Worm (Caenorhabditis elegans): ENCODE measurements around the gene T25B9.5.

T25B9.5 gene

DNA sequence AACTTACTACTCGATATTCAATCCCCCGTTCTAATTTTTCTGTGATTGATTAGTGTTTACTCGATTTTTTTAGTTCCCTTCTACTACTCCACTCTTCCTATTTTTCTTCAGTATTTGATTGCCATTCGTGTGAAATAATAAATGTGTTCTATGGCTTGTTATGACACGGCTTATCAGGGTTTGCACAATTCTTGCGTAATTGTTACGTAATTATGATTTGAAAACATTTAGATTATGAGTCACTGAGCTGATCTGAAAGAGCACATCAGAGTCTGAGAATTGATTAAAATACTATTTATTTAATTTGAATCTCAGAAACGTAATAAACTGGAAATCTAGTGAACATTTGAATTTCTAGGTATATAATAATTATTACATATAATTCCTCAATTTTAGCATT, 23.0 kb upstream of the T25B9.5 start:
- 0 out of 2 replicates have a peak, but pooled peaks have one; percentile 14 for TF ChIP-seq snpc-1.2 (GFP tag; IDR thresholded peaks at IDR 0.05)
- no peak for TF ChIP-seq F44E2.7 (GFP tag; IDR thresholded peaks at IDR 0.05)
- no peak for TF ChIP-seq ztf-11 (tag; optimal IDR thresholded peaks at IDR 0.05)
- no peak for TF ChIP-seq hlh-30 (tag; optimal IDR thresholded peaks at IDR 0.05; ENCODE audit: insufficient read depth)

- peak; percentile 17 for TF ChIP-seq hlh-30 (tag; optimal IDR thresholded peaks at IDR 0.05; ENCODE audit: insufficient read depth)
- peak; percentile 7 for TF ChIP-seq nhr-28 (tag; optimal IDR thresholded peaks at IDR 0.05)
- peak; percentile 1 for TF ChIP-seq mxl-3 (GFP tag; optimal IDR thresholded peaks at IDR 0.05)
- TF ChIP-seq snpc-4 (tag; optimal IDR thresholded peaks at IDR 0.05) = no peak
- TF ChIP-seq lin-15B (tag; optimal IDR thresholded peaks at IDR 0.05) = no peak
- TF ChIP-seq mes-2 (tag; optimal IDR thresholded peaks at IDR 0.05; ENCODE audit: poor library complexity, severe bottlenecking) = no peak
- no peak for TF ChIP-seq saeg-2 (GFP tag; IDR thresholded peaks at IDR 0.05)
- no peak for TF ChIP-seq fos-1 (tag; optimal IDR thresholded peaks at IDR 0.05)
- no peak for TF ChIP-seq egl-43 (GFP tag; IDR thresholded peaks at IDR 0.05)
- no peak for TF ChIP-seq zip-2 (tag; optimal IDR thresholded peaks at IDR 0.05)
- no peak for TF ChIP-seq hmg-1.1 (GFP tag; IDR thresholded peaks at IDR 0.05)
- TF ChIP-seq rbr-2 (tag; optimal IDR thresholded peaks at IDR 0.05) = no peak
- TF ChIP-seq php-3 (GFP tag; IDR thresholded peaks at IDR 0.05) = no peak
- no peak for TF ChIP-seq zag-1 (tag; optimal IDR thresholded peaks at IDR 0.05)
- TF ChIP-seq F49E8.2 (tag; optimal IDR thresholded peaks at IDR 0.05; ENCODE audit: borderline replicate concordance) = no peak
- TF ChIP-seq mxl-2 (GFP tag; conservative IDR thresholded peaks at IDR 0.05) = 0 out of 2 replicates have a peak, but pooled peaks have one; percentile 49
- TF ChIP-seq attf-4 (tag; optimal IDR thresholded peaks at IDR 0.05) = no peak
- no peak for TF ChIP-seq pha-4 (GFP tag; IDR thresholded peaks at IDR 0.05)
- TF ChIP-seq pha-4 (tag; optimal IDR thresholded peaks at IDR 0.05) = no peak
- no peak for TF ChIP-seq ceh-62 (tag; optimal IDR thresholded peaks at IDR 0.05)
- TF ChIP-seq lin-1 (GFP tag; IDR thresholded peaks at IDR 0.05) = no peak
- no peak for TF ChIP-seq nhr-48 (tag; optimal IDR thresholded peaks at IDR 0.05)
- TF ChIP-seq ZK337.2 (GFP tag; IDR thresholded peaks at IDR 0.05) = no peak
- no peak for TF ChIP-seq set-16 (GFP tag; IDR thresholded peaks at IDR 0.05)
- peak in 1 of 2 experiments; percentile 66 for TF ChIP-seq unc-62 (GFP tag; optimal IDR thresholded peaks at IDR 0.05 in 1 of 2)
- no peak for TF ChIP-seq unc-62 (tag; optimal IDR thresholded peaks at IDR 0.05)
- no peak for TF ChIP-seq ztf-11 (tag; optimal IDR thresholded peaks at IDR 0.05)
- TF ChIP-seq tra-1 (GFP tag; IDR thresholded peaks at IDR 0.05) = no peak
- TF ChIP-seq ctbp-1 (GFP tag; IDR thresholded peaks at IDR 0.05) = no peak
- no peak for TF ChIP-seq pqm-1 (tag; optimal IDR thresholded peaks at IDR 0.05)
- no peak for TF ChIP-seq F10B5.3 (tag; optimal IDR thresholded peaks at IDR 0.05)
- no peak for TF ChIP-seq zip-11 (GFP tag; IDR thresholded peaks at IDR 0.05)
Measured at ce11 chrIV:10777076-10777475, 22.5 kb upstream of the T25B9.5 start.

ce11 chrIV:10773811-10774210, 19.2 kb upstream of the T25B9.5 start, which contains the start of gene inpp-1:
Gene inpp-1, minus strand, starts transcription at chrIV:10773911.
- TF ChIP-seq lin-29 (GFP tag; IDR thresholded peaks at IDR 0.05) (no peak), ZK337.2 (GFP tag; IDR thresholded peaks at IDR 0.05) (no peak), lir-3 (tag; optimal IDR thresholded peaks at IDR 0.05) (no peak), T26A8.4 (GFP tag; IDR thresholded peaks at IDR 0.05) (no peak), cey-2 (tag; optimal IDR thresholded peaks at IDR 0.05; ENCODE audit: borderline replicate concordance, insufficient read depth) (no peak), fos-1 (tag; optimal IDR thresholded peaks at IDR 0.05) (no peak), php-3 (GFP tag; IDR thresholded peaks at IDR 0.05) (no peak), lin-1 (GFP tag; IDR thresholded peaks at IDR 0.05) (no peak), nhr-42 (GFP tag; IDR thresholded peaks at IDR 0.05) (no peak), aly-2 (tag; optimal IDR thresholded peaks at IDR 0.05) (no peak), attf-4 (tag; optimal IDR thresholded peaks at IDR 0.05) (no peak), lin-38 (GFP tag; IDR thresholded peaks at IDR 0.05) (no peak), hif-1 (tag; optimal IDR thresholded peaks at IDR 0.05) (no peak), T20F7.1 (GFP tag; optimal IDR thresholded peaks at IDR 0.05) (no peak)

All from whole organism, L4 larva.